Worm (Caenorhabditis elegans): ENCODE results near the gene his-2.

ce11 chrV:16022600-16022999 is 19.5 kb downstream of the his-2 start:
- TF ChIP-seq ceh-82 (tag; optimal IDR thresholded peaks at IDR 0.05) (peak; percentile 15 to 52 (median 36)), egl-27 (tag; optimal IDR thresholded peaks at IDR 0.05) (no peak), lin-13 (GFP tag; optimal IDR thresholded peaks at IDR 0.05) (no peak)
